Fruit fly (Drosophila melanogaster) whole organism, embryonic: ENCODE data around the gene GstZ1.

Experiments used
- CG10654 ChIP-seq: fragments of 200-800 bp; sonication (Bioruptor generic); optimal IDR thresholded peaks from 2 replicates; lab custom pipeline; 2016; ENCODE audit warnings: missing biosample characterization, missing genetic modification characterization
- CG10959 ChIP-seq: fragments of 200-800 bp; sonication (Bioruptor generic); IDR thresholded peaks from 2 replicates; pipeline ENCODE4 v1.3.6; 2022; ENCODE audit warnings: missing biosample characterization, missing genetic modification characterization
- CG11504 ChIP-seq: fragments of 200-800 bp; sonication (Bioruptor generic); optimal IDR thresholded peaks from 3 replicates; lab custom pipeline; 2019; ENCODE audit warnings: missing biosample characterization, mild to moderate bottlenecking, missing genetic modification characterization, moderate library complexity
- CG13424 ChIP-seq: fragments of 200-800 bp; sonication (Bioruptor generic); optimal IDR thresholded peaks from 2 replicates; lab custom pipeline; 2019; ENCODE audit warnings: missing biosample characterization, mild to moderate bottlenecking, missing genetic modification characterization, moderate library complexity
- CG1792 ChIP-seq: fragments of 200-800 bp; sonication (Bioruptor generic); optimal IDR thresholded peaks from 2 replicates; lab custom pipeline; 2016; ENCODE audit warnings: missing biosample characterization, missing genetic modification characterization
- CG18262 ChIP-seq: fragments of 200-800 bp; optimal IDR thresholded peaks from 3 replicates; lab custom pipeline; 2019; ENCODE audit warnings: missing biosample characterization, mild to moderate bottlenecking, missing genetic modification characterization, moderate library complexity
- CG2889 ChIP-seq: fragments of 200-800 bp; sonication (Bioruptor generic); IDR thresholded peaks from 3 replicates; pipeline ENCODE4 v1.3.6; 2022; ENCODE audit warnings: missing biosample characterization, missing genetic modification characterization
- CG31224 ChIP-seq: fragments of 200-800 bp; sonication (Bioruptor generic); IDR thresholded peaks from 2 replicates; pipeline ENCODE4 v1.3.6; 2022; ENCODE audit warnings: missing biosample characterization, missing genetic modification characterization
- CG31365 ChIP-seq: fragments of 200-800 bp; sonication (Bioruptor generic); optimal IDR thresholded peaks from 2 replicates; lab custom pipeline; 2018; ENCODE audit warnings: missing biosample characterization, mild to moderate bottlenecking, missing genetic modification characterization
- CG3281 ChIP-seq: fragments of 200-800 bp; sonication (Bioruptor generic); optimal IDR thresholded peaks from 3 replicates; lab custom pipeline; 2017; ENCODE audit warnings: missing biosample characterization, mild to moderate bottlenecking, missing genetic modification characterization
- CG4617 ChIP-seq: fragments of 200-800 bp; sonication (Bioruptor generic); optimal IDR thresholded peaks from 3 replicates; lab custom pipeline; 2016; ENCODE audit warnings: missing biosample characterization, missing genetic modification characterization, borderline replicate concordance
- CG7357 ChIP-seq: fragments of 200-800 bp; sonication (Bioruptor generic); IDR thresholded peaks from 3 replicates; pipeline ENCODE4 v1.3.6; 2022; ENCODE audit warnings: missing biosample characterization, missing genetic modification characterization
- CG7839 ChIP-seq: fragments of 200-800 bp; sonication (Bioruptor generic); optimal IDR thresholded peaks from 3 replicates; lab custom pipeline; 2018; ENCODE audit warnings: missing biosample characterization, mild to moderate bottlenecking, missing genetic modification characterization, moderate library complexity
- CG7928 ChIP-seq: fragments of 200-800 bp; sonication (Bioruptor generic); optimal IDR thresholded peaks from 2 replicates; lab custom pipeline; 2017; ENCODE audit warnings: missing biosample characterization, mild to moderate bottlenecking, missing genetic modification characterization
- CG8388 ChIP-seq: fragments of 200-800 bp; sonication (Bioruptor generic); optimal IDR thresholded peaks from 2 replicates; lab custom pipeline; 2019; ENCODE audit warnings: missing biosample characterization, mild to moderate bottlenecking, missing genetic modification characterization, moderate library complexity
- Deaf1 ChIP-seq: fragments of 200-800 bp; optimal IDR thresholded peaks from 3 replicates; lab custom pipeline; 2019; ENCODE audit warnings: missing biosample characterization, mild to moderate bottlenecking, missing genetic modification characterization, moderate library complexity
- HLH4C ChIP-seq: fragments of 200-800 bp; sonication (Bioruptor generic); IDR thresholded peaks from 3 replicates; pipeline ENCODE4 v1.3.6; 2022; ENCODE audit warnings: missing biosample characterization, missing genetic modification characterization; ENCODE audit not compliant: partially characterized antibody
- HLH54F ChIP-seq: fragments of 200-800 bp; sonication (Bioruptor generic); optimal IDR thresholded peaks from 3 replicates; lab custom pipeline; 2016; ENCODE audit warnings: missing biosample characterization, missing genetic modification characterization
- Hr78 ChIP-seq, 2 experiments: fragments of 200-800 bp in 1 of 2; fragments of >200 bp in 1 of 2; sonication (Bioruptor generic) in 1 of 2; optimal IDR thresholded peaks; 2 replicates each; lab custom pipeline; 2017 to 2019; ENCODE audit warnings: missing biosample characterization in 2 of 2, missing genetic modification characterization in 2 of 2, mild to moderate bottlenecking in 1 of 2, moderate library complexity in 1 of 2
- Hsf ChIP-seq: fragments of 200-800 bp; sonication (Bioruptor generic); optimal IDR thresholded peaks from 3 replicates; lab custom pipeline; 2016; ENCODE audit warnings: missing biosample characterization, missing genetic modification characterization
- Med ChIP-seq: fragments of 200-800 bp; sonication (Bioruptor generic); peaks from one replicate; lab custom pipeline; 2016; ENCODE audit warnings: missing biosample characterization, missing genetic modification characterization, mild to moderate bottlenecking, inconsistent platforms, moderate library complexity
- Meics ChIP-seq: fragments of 200-800 bp; sonication (Bioruptor generic); optimal IDR thresholded peaks from 2 replicates; lab custom pipeline; 2017; ENCODE audit warnings: missing biosample characterization, mild to moderate bottlenecking, missing genetic modification characterization
- Neu2 ChIP-seq: fragments of 200-800 bp; sonication (Bioruptor generic); optimal IDR thresholded peaks from 3 replicates; lab custom pipeline; 2016; ENCODE audit warnings: missing biosample characterization, missing genetic modification characterization, borderline replicate concordance
- Nf-YA ChIP-seq: fragments of 200-800 bp; sonication (Bioruptor generic); IDR thresholded peaks from 2 replicates; pipeline ENCODE4 v1.3.6; 2022; ENCODE audit warnings: missing biosample characterization, missing genetic modification characterization
- NfI ChIP-seq: fragments of 200-800 bp; sonication (Bioruptor generic); optimal IDR thresholded peaks from 3 replicates; lab custom pipeline; 2018; ENCODE audit warnings: missing biosample characterization, mild to moderate bottlenecking, missing genetic modification characterization, moderate library complexity
- Oaz ChIP-seq: fragments of 200-800 bp; sonication (Bioruptor generic); IDR thresholded peaks from 2 replicates; pipeline ENCODE4 v1.3.6; 2022; ENCODE audit warnings: missing biosample characterization, missing genetic modification characterization
- Stat92E ChIP-seq, 3 experiments: fragments of >200 bp in 2 of 3; fragments of 200-800 bp in 1 of 3; sonication (Bioruptor generic) in 1 of 3; optimal IDR thresholded peaks; 2 replicates each; lab custom pipeline; 2017 to 2019; ENCODE audit warnings: missing biosample characterization in 3 of 3, missing genetic modification characterization in 3 of 3, mild to moderate bottlenecking in 1 of 3, moderate library complexity in 1 of 3
- Taf1 ChIP-seq: fragments of 200-800 bp; sonication (Bioruptor generic); IDR thresholded peaks from 2 replicates; pipeline ENCODE4 v1.3.6; 2022; ENCODE audit warnings: missing biosample characterization, missing genetic modification characterization
- ab ChIP-seq: fragments of 200-800 bp; sonication (Bioruptor generic); optimal IDR thresholded peaks from 2 replicates; lab custom pipeline; 2016; ENCODE audit warnings: missing biosample characterization, missing genetic modification characterization
- ac ChIP-seq: fragments of 200-800 bp; sonication (Bioruptor generic); optimal IDR thresholded peaks from 3 replicates; lab custom pipeline; 2017; ENCODE audit warnings: missing biosample characterization, mild to moderate bottlenecking, missing genetic modification characterization
- ap ChIP-seq: fragments of 200-800 bp; sonication (Bioruptor generic); IDR thresholded peaks from 2 replicates; pipeline ENCODE4 v1.3.6; 2022; ENCODE audit warnings: missing biosample characterization, missing genetic modification characterization
- ash1 ChIP-seq: fragments of 200-800 bp; sonication (Bioruptor generic); optimal IDR thresholded peaks from 2 replicates; lab custom pipeline; 2018; ENCODE audit warnings: missing biosample characterization, mild to moderate bottlenecking, missing genetic modification characterization
- br ChIP-seq: fragments of >200 bp; optimal IDR thresholded peaks from 2 replicates; lab custom pipeline; 2017
- btn ChIP-seq: fragments of 200-800 bp; sonication (Bioruptor generic); optimal IDR thresholded peaks from 2 replicates; lab custom pipeline; 2016; ENCODE audit warnings: missing biosample characterization, missing genetic modification characterization
- dmrt99B ChIP-seq: fragments of 200-800 bp; sonication (Bioruptor generic); optimal IDR thresholded peaks from 2 replicates; lab custom pipeline; 2018; ENCODE audit warnings: missing biosample characterization, mild to moderate bottlenecking, missing genetic modification characterization, moderate library complexity
- esg ChIP-seq: fragments of 200-800 bp; sonication (Bioruptor generic); conservative IDR thresholded peaks from 2 replicates; pipeline ENCODE4 v1.3.6; 2022; ENCODE audit warnings: missing biosample characterization, missing genetic modification characterization
- eyg ChIP-seq: fragments of 200-800 bp; sonication (Bioruptor generic); optimal IDR thresholded peaks from 3 replicates; lab custom pipeline; 2016; ENCODE audit warnings: missing biosample characterization, missing genetic modification characterization
- ham ChIP-seq: fragments of 200-800 bp; sonication (Bioruptor generic); IDR thresholded peaks from 2 replicates; pipeline ENCODE4 v1.3.6; 2022; ENCODE audit warnings: missing biosample characterization, missing genetic modification characterization
- insv ChIP-seq, 2 experiments: fragments of 200-800 bp; sonication (Bioruptor generic); optimal IDR thresholded peaks; 3 replicates each; lab custom pipeline; 2016 to 2018; ENCODE audit warnings: missing biosample characterization in 2 of 2, missing genetic modification characterization in 2 of 2
- ken ChIP-seq: fragments of 200-800 bp; sonication (Bioruptor generic); IDR thresholded peaks from 3 replicates; pipeline ENCODE4 v1.3.6; 2022; ENCODE audit warnings: missing biosample characterization, missing genetic modification characterization
- kni ChIP-seq: fragments of 200-800 bp; sonication (Bioruptor generic); optimal IDR thresholded peaks from 3 replicates; lab custom pipeline; 2017; ENCODE audit warnings: mild to moderate bottlenecking, missing biosample characterization, missing genetic modification reagents, missing genetic modification characterization
- knrl ChIP-seq: fragments of 200-800 bp; sonication (Bioruptor generic); IDR thresholded peaks from 3 replicates; pipeline ENCODE4 v1.3.6; 2022; ENCODE audit warnings: missing biosample characterization, missing genetic modification characterization; ENCODE audit not compliant: partially characterized antibody
- mam ChIP-seq: fragments of 200-800 bp; sonication (Bioruptor generic); optimal IDR thresholded peaks from 3 replicates; lab custom pipeline; 2016; ENCODE audit warnings: missing biosample characterization, missing genetic modification characterization
- mld ChIP-seq: fragments of 200-800 bp; sonication (Bioruptor generic); IDR thresholded peaks from 3 replicates; pipeline ENCODE4 v1.3.6; 2022; ENCODE audit warnings: missing biosample characterization, missing genetic modification characterization; ENCODE audit not compliant: partially characterized antibody
- peb ChIP-seq: fragments of 200-800 bp; sonication (Bioruptor generic); IDR thresholded peaks from 2 replicates; pipeline ENCODE4 v1.3.6; 2022; ENCODE audit warnings: missing biosample characterization, missing genetic modification characterization
- salm ChIP-seq: fragments of 200-800 bp; sonication (Bioruptor generic); optimal IDR thresholded peaks from 2 replicates; lab custom pipeline; 2018; ENCODE audit warnings: missing biosample characterization, mild to moderate bottlenecking, missing genetic modification characterization
- tna ChIP-seq: fragments of 200-800 bp; sonication (Bioruptor generic); IDR thresholded peaks from 2 replicates; pipeline ENCODE4 v1.3.6; 2022; ENCODE audit warnings: missing biosample characterization, missing genetic modification characterization; ENCODE audit not compliant: partially characterized antibody
- unpg ChIP-seq: fragments of 200-800 bp; sonication (Bioruptor generic); optimal IDR thresholded peaks from 3 replicates; lab custom pipeline; 2018; ENCODE audit warnings: missing biosample characterization, mild to moderate bottlenecking, missing genetic modification characterization, moderate library complexity
- yki ChIP-seq: fragments of >200 bp; optimal IDR thresholded peaks from 3 replicates; lab custom pipeline; 2018

The GstZ1 gene

DNA sequence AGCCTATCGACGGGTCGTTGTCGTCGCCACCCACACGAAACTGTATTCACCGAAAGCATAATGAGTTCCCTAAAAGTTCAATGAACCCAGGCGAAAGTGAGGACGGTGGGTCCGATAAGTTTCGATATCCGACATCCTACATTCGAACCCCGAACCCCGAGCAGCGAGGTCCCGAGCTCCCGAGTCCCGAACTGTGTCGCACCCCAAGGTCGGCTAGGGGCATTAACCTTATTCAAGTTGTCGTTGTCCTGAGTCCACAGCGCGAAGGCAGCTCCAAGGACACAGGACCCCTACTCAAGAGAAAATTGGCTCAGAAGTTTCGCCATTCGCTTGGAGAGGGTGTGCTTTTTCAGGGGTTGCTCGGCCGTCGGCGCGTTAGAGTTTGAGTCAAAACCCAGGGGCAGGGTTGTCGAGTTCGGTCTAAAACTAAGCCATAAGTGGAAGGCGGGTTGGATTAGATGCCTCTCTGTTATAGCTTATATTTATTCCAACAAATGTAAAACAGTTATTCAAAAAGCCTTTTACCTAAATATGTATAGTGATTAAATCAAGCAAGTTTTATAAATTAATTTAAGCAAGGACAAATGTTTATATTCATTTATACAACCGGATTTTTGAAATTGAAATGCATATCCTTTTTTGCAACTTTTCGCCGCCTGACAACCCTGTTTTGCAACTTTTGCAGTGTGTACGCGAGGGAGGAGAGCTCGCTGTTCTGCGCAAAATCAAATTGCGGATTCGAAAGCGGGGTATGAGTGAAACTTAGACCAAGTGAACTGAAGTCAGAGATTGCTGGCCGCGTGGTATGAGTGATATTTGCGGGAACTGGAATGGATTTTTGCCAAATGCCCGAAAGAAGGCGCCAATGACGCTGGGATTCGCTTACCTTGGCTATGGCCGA lies 3.3 kb upstream of the GstZ1 start (continued):
- TF ChIP-seq CG4617 (GFP tag; lab: Kevin White, UChicago): no peak
- peak; percentile 64 for TF ChIP-seq CG18262 (tag; lab: Kevin White, UChicago)
- peak; percentile 65 for TF ChIP-seq Hsf
- peak; percentile 68 for TF ChIP-seq unpg (GFP tag; lab: Kevin White, UChicago)
- TF ChIP-seq ken (GFP tag; lab: Robert Waterston, UW): no peak
- peak; percentile 35 for TF ChIP-seq CG10654 (GFP tag; lab: Kevin White, UChicago)
- no peak for TF ChIP-seq tna (GFP tag; lab: Robert Waterston, UW)
- no peak for TF ChIP-seq ac (GFP tag; lab: Kevin White, UChicago)
- TF ChIP-seq CG7357: peak; percentile 34; the same call in 1 of the 3 replicates
- TF ChIP-seq Stat92E (GFP tag; optimal IDR thresholded peaks at IDR 0.05; lab: Kevin White, UChicago): no peak
- TF ChIP-seq Neu2 (GFP tag; lab: Kevin White, UChicago): no peak
- peak; percentile 84 for TF ChIP-seq CG11504 (tag; lab: Kevin White, UChicago)
- TF ChIP-seq CG31365 (tag; lab: Kevin White, UChicago): no peak
- TF ChIP-seq HLH54F (GFP tag; lab: Kevin White, UChicago): peak; percentile 52
- TF ChIP-seq CG1792 (GFP tag; lab: Kevin White, UChicago): peak; percentile 14
- no peak for TF ChIP-seq Taf1 (GFP tag; lab: Robert Waterston, UW)
- no peak for TF ChIP-seq Hr78 (GFP tag; optimal IDR thresholded peaks at IDR 0.05; lab: Kevin White, UChicago)
- TF ChIP-seq NfI (GFP tag; lab: Kevin White, UChicago): peak; percentile 72
- TF ChIP-seq dmrt99B (tag; lab: Kevin White, UChicago): peak; percentile 79
- no peak for TF ChIP-seq CG10959 (GFP tag; lab: Robert Waterston, UW)
- no peak for TF ChIP-seq knrl (GFP tag; lab: Robert Waterston, UW)
- peak; percentile 82 for TF ChIP-seq Meics
- TF ChIP-seq Nf-YA (GFP tag; lab: Robert Waterston, UW): no peak
- TF ChIP-seq Med (GFP tag; lab: Kevin White, UChicago): peak; percentile 88
- TF ChIP-seq CG7928 (GFP tag; lab: Kevin White, UChicago): no peak
- peak; percentile 88 for TF ChIP-seq CG13424
- TF ChIP-seq CG2889 (GFP tag; lab: Robert Waterston, UW): no peak
- no peak for TF ChIP-seq yki (lab: Kevin White, UChicago)
- peak; percentile 45 for TF ChIP-seq esg
- no peak for TF ChIP-seq ham (GFP tag; lab: Robert Waterston, UW)
- peak; percentile 88 for TF ChIP-seq Deaf1 (tag; lab: Kevin White, UChicago)
- peak; percentile 81 for TF ChIP-seq CG7839 (tag; lab: Kevin White, UChicago)
- peak; percentile 50 for TF ChIP-seq mam (GFP tag; lab: Kevin White, UChicago)
- TF ChIP-seq br: no peak
- TF ChIP-seq Oaz (GFP tag; lab: Robert Waterston, UW): peak; percentile 48; the same call in 1 of the 2 replicates
- peak; percentile 38 for TF ChIP-seq salm
- TF ChIP-seq mld (GFP tag; lab: Robert Waterston, UW): no peak
- peak; percentile 9 for TF ChIP-seq kni (GFP tag; lab: Kevin White, UChicago)
- TF ChIP-seq ab (GFP tag; lab: Kevin White, UChicago): no peak
- TF ChIP-seq CG3281 (GFP tag; lab: Kevin White, UChicago): peak; percentile 86
- TF ChIP-seq ash1: no peak
- TF ChIP-seq CG8388 (GFP tag; lab: Kevin White, UChicago): peak; percentile 44
- TF ChIP-seq HLH4C: no peak
- no peak for TF ChIP-seq btn (GFP tag; lab: Kevin White, UChicago)
- TF ChIP-seq peb (GFP tag; lab: Robert Waterston, UW): 0 out of 2 replicates have a peak, but pooled peaks have one; percentile 6
- TF ChIP-seq insv (GFP tag; optimal IDR thresholded peaks at IDR 0.05; lab: Kevin White, UChicago): peak in 1 of 2 experiments; percentile 53
- no peak for TF ChIP-seq ap (GFP tag; lab: Robert Waterston, UW)
- peak; percentile 16 for TF ChIP-seq eyg
- TF ChIP-seq CG31224 (GFP tag; lab: Robert Waterston, UW): no peak; the same call in 1 of the 2 replicates
